Fruit fly (Drosophila melanogaster): ENCODE measurements around the gene m.

Gene m

DNA sequence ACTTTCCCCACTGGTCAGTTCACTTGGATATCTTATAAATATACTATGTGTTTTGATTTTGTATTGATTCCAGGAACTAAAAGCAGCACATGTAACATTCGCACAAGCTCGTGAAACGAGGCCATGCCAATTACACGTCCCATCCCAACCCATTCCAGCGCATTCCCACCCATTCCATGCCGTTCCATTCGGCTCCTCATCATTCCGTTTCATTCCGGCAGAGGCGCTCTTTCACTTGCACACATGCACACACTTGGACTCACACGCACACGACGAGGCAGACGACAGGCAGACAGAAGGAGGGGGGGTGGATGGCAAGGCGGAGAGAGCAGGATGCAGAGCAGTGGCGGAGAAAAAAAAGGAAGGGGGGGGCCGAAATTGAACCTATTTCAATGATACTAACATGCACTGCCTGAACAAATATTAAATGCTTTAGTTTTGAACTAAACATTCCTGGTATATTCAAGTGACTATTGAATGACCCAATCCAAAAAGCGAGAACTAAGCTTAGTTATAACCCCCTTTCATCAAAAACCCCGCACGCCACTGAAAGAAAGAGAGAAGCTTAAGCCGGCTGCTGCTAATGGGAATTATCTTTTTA is 22.0 kb downstream of the m start (continued):
- TF ChIP-seq bab2 (GFP tag; optimal IDR thresholded peaks at IDR 0.05) = peak; percentile 9
- TF ChIP-seq mirr (GFP tag; optimal IDR thresholded peaks at IDR 0.05) = no peak
- TF ChIP-seq CG10654 (GFP tag; optimal IDR thresholded peaks at IDR 0.05) = peak; percentile 33
- TF ChIP-seq CG11504 (tag; optimal IDR thresholded peaks at IDR 0.05) = no peak
- peak; percentile 41; the same call in 1 of the 2 replicates for TF ChIP-seq CG10959 (GFP tag; IDR thresholded peaks at IDR 0.05)
- TF ChIP-seq CG16813 (GFP tag; IDR thresholded peaks at IDR 0.05; ENCODE audit: partially characterized antibody) = no peak
- peak; percentile 66 for TF ChIP-seq CG2875 (GFP tag; optimal IDR thresholded peaks at IDR 0.05)
- TF ChIP-seq Lhr (GFP tag; optimal IDR thresholded peaks at IDR 0.05) = peak; percentile 12
- TF ChIP-seq fd64A (GFP tag; optimal IDR thresholded peaks at IDR 0.05) = peak; percentile 38
- TF ChIP-seq Pdp1 (GFP tag; optimal IDR thresholded peaks at IDR 0.05) = peak in 1 of 2 experiments; percentile 48
- TF ChIP-seq sima (GFP tag; optimal IDR thresholded peaks at IDR 0.05) = no peak
- TF ChIP-seq tgo (GFP tag; IDR thresholded peaks at IDR 0.05) = peak; percentile 37; the same call in 1 of the 3 replicates
- no peak for TF ChIP-seq kah (GFP tag; optimal IDR thresholded peaks at IDR 0.05)
- no peak for TF ChIP-seq lilli (GFP tag; optimal IDR thresholded peaks at IDR 0.05)
- TF ChIP-seq cg (GFP tag; optimal IDR thresholded peaks at IDR 0.05) = peak; percentile 45
- no peak for TF ChIP-seq bowl (GFP tag; IDR thresholded peaks at IDR 0.05)
- no peak for TF ChIP-seq sc (optimal IDR thresholded peaks at IDR 0.05)
- peak; percentile 44 for TF ChIP-seq sc (GFP tag; optimal IDR thresholded peaks at IDR 0.05)
- TF ChIP-seq sim (GFP tag; IDR thresholded peaks at IDR 0.05) = peak; percentile 9; the same call in 1 of the 2 replicates
- peak; percentile 2 for TF ChIP-seq eyg (GFP tag; optimal IDR thresholded peaks at IDR 0.05)
- TF ChIP-seq CG6654 (GFP tag; optimal IDR thresholded peaks at IDR 0.05) = peak; percentile 17
- TF ChIP-seq CG18262 (tag; optimal IDR thresholded peaks at IDR 0.05) = peak; percentile 77
- TF ChIP-seq CG8089 (GFP tag; optimal IDR thresholded peaks at IDR 0.05) = peak; percentile 15
- peak; percentile 44 for TF ChIP-seq org-1 (GFP tag; optimal IDR thresholded peaks at IDR 0.05)
- peak; percentile 17 for TF ChIP-seq btn (GFP tag; optimal IDR thresholded peaks at IDR 0.05)
- TF ChIP-seq row (GFP tag; IDR thresholded peaks at IDR 0.05) = peak; percentile 74
- peak; percentile 60 for TF ChIP-seq Usf (GFP tag; optimal IDR thresholded peaks at IDR 0.05)
- peak; percentile 36 for TF ChIP-seq Hsf (GFP tag; optimal IDR thresholded peaks at IDR 0.05)
- TF ChIP-seq Atf-2 (GFP tag; optimal IDR thresholded peaks at IDR 0.05) = no peak
- TF ChIP-seq CG6813 (GFP tag; optimal IDR thresholded peaks at IDR 0.05) = peak; percentile 52
- TF ChIP-seq Hey (tag; optimal IDR thresholded peaks at IDR 0.05) = no peak
- TF ChIP-seq toy (GFP tag; IDR thresholded peaks at IDR 0.05) = no peak
- no peak for TF ChIP-seq unc-4 (GFP tag; IDR thresholded peaks at IDR 0.05; ENCODE audit: partially characterized antibody)
- TF ChIP-seq CG6854 (GFP tag; optimal IDR thresholded peaks at IDR 0.05) = no peak
- TF ChIP-seq aop (GFP tag; IDR thresholded peaks at IDR 0.05) = no peak
- TF ChIP-seq CG30403 (GFP tag; optimal IDR thresholded peaks at IDR 0.05) = peak; percentile 55
- TF ChIP-seq CG7963 (GFP tag; IDR thresholded peaks at IDR 0.05; ENCODE audit: partially characterized antibody) = no peak
- TF ChIP-seq CG1024 (GFP tag; IDR thresholded peaks at IDR 0.05) = 0 out of 2 replicates have a peak, but pooled peaks have one; percentile 30
- peak; percentile 56; the same call in 1 of the 3 replicates for TF ChIP-seq Optix (GFP tag; IDR thresholded peaks at IDR 0.05)
- peak; percentile 58; the same call in 1 of the 2 replicates for TF ChIP-seq vvl (GFP tag; IDR thresholded peaks at IDR 0.05)
- TF ChIP-seq D (optimal IDR thresholded peaks at IDR 0.05) = no peak
- TF ChIP-seq D (GFP tag; optimal IDR thresholded peaks at IDR 0.05) = peak; percentile 71
- no peak for TF ChIP-seq tio (GFP tag; optimal IDR thresholded peaks at IDR 0.05)
- TF ChIP-seq CG30431 (GFP tag; optimal IDR thresholded peaks at IDR 0.05) = peak; percentile 62
- peak; percentile 53 for TF ChIP-seq Oli (tag; optimal IDR thresholded peaks at IDR 0.05)
- peak; percentile 36 for TF ChIP-seq CG15601 (tag; optimal IDR thresholded peaks at IDR 0.05)
- TF ChIP-seq CG5245 (GFP tag; optimal IDR thresholded peaks at IDR 0.05) = peak; percentile 38
- peak; percentile 59 for TF ChIP-seq fd96Cb (tag; optimal IDR thresholded peaks at IDR 0.05)
- TF ChIP-seq Dad (GFP tag; optimal IDR thresholded peaks at IDR 0.05) = no peak
- no peak for TF ChIP-seq pho (GFP tag; optimal IDR thresholded peaks at IDR 0.05)
